Worm (Caenorhabditis elegans): ENCODE results near the gene F21C10.9.

The F21C10.9 gene

ce11 chrV:9128562-9128961, 30.1 kb upstream of the F21C10.9 start:
- no peak for TF ChIP-seq med-1 (GFP tag; optimal IDR thresholded peaks at IDR 0.05; ENCODE audit: insufficient read depth)
- TF ChIP-seq ref-1 (GFP tag; conservative IDR thresholded peaks at IDR 0.05), result no peak
- no peak for TF ChIP-seq ztf-29 (GFP tag; IDR thresholded peaks at IDR 0.05)
- no peak for TF ChIP-seq ztf-23 (GFP tag; IDR thresholded peaks at IDR 0.05)
- TF ChIP-seq cog-1 (tag; optimal IDR thresholded peaks at IDR 0.05), result no peak
- TF ChIP-seq tab-1 (GFP tag; IDR thresholded peaks at IDR 0.05), result no peak
- TF ChIP-seq flt-1 (GFP tag; IDR thresholded peaks at IDR 0.05), result no peak
- TF ChIP-seq T22C8.4 (GFP tag; IDR thresholded peaks at IDR 0.05), result no peak
- no peak for TF ChIP-seq klf-2 (GFP tag; conservative IDR thresholded peaks at IDR 0.05)

- TF ChIP-seq tab-1 (GFP tag; IDR thresholded peaks at IDR 0.05) (no peak), T22C8.4 (GFP tag; IDR thresholded peaks at IDR 0.05) (no peak), ztf-23 (GFP tag; IDR thresholded peaks at IDR 0.05) (no peak), med-1 (GFP tag; optimal IDR thresholded peaks at IDR 0.05; ENCODE audit: insufficient read depth) (no peak), ref-1 (GFP tag; conservative IDR thresholded peaks at IDR 0.05) (no peak), klf-2 (GFP tag; conservative IDR thresholded peaks at IDR 0.05) (no peak), ztf-29 (GFP tag; IDR thresholded peaks at IDR 0.05) (no peak), cog-1 (tag; optimal IDR thresholded peaks at IDR 0.05) (no peak), flt-1 (GFP tag; IDR thresholded peaks at IDR 0.05) (no peak)
Observed at ce11 chrV:9127773-9128172, 29.3 kb upstream of the F21C10.9 start, which contains the start of gene F21C10.3. Gene F21C10.3, plus strand, starts transcription at chrV:9128073.

ce11 chrV:9126316-9126715, 27.8 kb upstream of the F21C10.9 start, which contains the start of gene F21C10.4:
Gene F21C10.4, plus strand, starts transcription at chrV:9126616.
- TF ChIP-seq ztf-29 (GFP tag; IDR thresholded peaks at IDR 0.05) (no peak), ref-1 (GFP tag; conservative IDR thresholded peaks at IDR 0.05) (no peak), cog-1 (tag; optimal IDR thresholded peaks at IDR 0.05) (no peak), tab-1 (GFP tag; IDR thresholded peaks at IDR 0.05) (no peak), ztf-23 (GFP tag; IDR thresholded peaks at IDR 0.05) (no peak), med-1 (GFP tag; optimal IDR thresholded peaks at IDR 0.05; ENCODE audit: insufficient read depth) (no peak)

- TF ChIP-seq tab-1 (GFP tag; IDR thresholded peaks at IDR 0.05) (no peak), ztf-23 (GFP tag; IDR thresholded peaks at IDR 0.05) (no peak), ztf-29 (GFP tag; IDR thresholded peaks at IDR 0.05) (no peak), med-1 (GFP tag; optimal IDR thresholded peaks at IDR 0.05; ENCODE audit: insufficient read depth) (no peak), ref-1 (GFP tag; conservative IDR thresholded peaks at IDR 0.05) (no peak), klf-2 (GFP tag; conservative IDR thresholded peaks at IDR 0.05) (no peak), flt-1 (GFP tag; IDR thresholded peaks at IDR 0.05) (no peak), cog-1 (tag; optimal IDR thresholded peaks at IDR 0.05) (no peak), T22C8.4 (GFP tag; IDR thresholded peaks at IDR 0.05) (no peak)
Observed at ce11 chrV:9125345-9125744, 26.8 kb upstream of the F21C10.9 start, which contains the start of gene F21C10.5. Gene F21C10.5, plus strand, starts transcription at chrV:9125645.

- TF ChIP-seq flt-1 (GFP tag; IDR thresholded peaks at IDR 0.05), result no peak
- TF ChIP-seq ref-1 (GFP tag; conservative IDR thresholded peaks at IDR 0.05), result no peak
- no peak for TF ChIP-seq tab-1 (GFP tag; IDR thresholded peaks at IDR 0.05)
- TF ChIP-seq klf-2 (GFP tag; conservative IDR thresholded peaks at IDR 0.05), result no peak
- no peak for TF ChIP-seq T22C8.4 (GFP tag; IDR thresholded peaks at IDR 0.05)
- no peak for TF ChIP-seq cog-1 (tag; optimal IDR thresholded peaks at IDR 0.05)
- no peak for TF ChIP-seq ztf-23 (GFP tag; IDR thresholded peaks at IDR 0.05)
- no peak for TF ChIP-seq ztf-29 (GFP tag; IDR thresholded peaks at IDR 0.05)
- TF ChIP-seq med-1 (GFP tag; optimal IDR thresholded peaks at IDR 0.05; ENCODE audit: insufficient read depth), result no peak
Observed at ce11 chrV:9124180-9124579, 25.7 kb upstream of the F21C10.9 start, which contains the start of gene F21C10.6. Gene F21C10.6, plus strand, starts transcription at chrV:9124480.

ce11 chrV:9123186-9123585, 24.7 kb upstream of the F21C10.9 start, which contains the start of gene F21C10.11:
Gene F21C10.11, plus strand, starts transcription at chrV:9123486.
- no peak for TF ChIP-seq ztf-23 (GFP tag; IDR thresholded peaks at IDR 0.05)
- no peak for TF ChIP-seq ref-1 (GFP tag; conservative IDR thresholded peaks at IDR 0.05)
- TF ChIP-seq ztf-29 (GFP tag; IDR thresholded peaks at IDR 0.05), result no peak
- TF ChIP-seq T22C8.4 (GFP tag; IDR thresholded peaks at IDR 0.05), result no peak
- TF ChIP-seq med-1 (GFP tag; optimal IDR thresholded peaks at IDR 0.05; ENCODE audit: insufficient read depth), result no peak
- TF ChIP-seq flt-1 (GFP tag; IDR thresholded peaks at IDR 0.05), result no peak
- no peak for TF ChIP-seq cog-1 (tag; optimal IDR thresholded peaks at IDR 0.05)
- no peak for TF ChIP-seq tab-1 (GFP tag; IDR thresholded peaks at IDR 0.05)
- TF ChIP-seq klf-2 (GFP tag; conservative IDR thresholded peaks at IDR 0.05), result no peak

- TF ChIP-seq klf-2 (GFP tag; conservative IDR thresholded peaks at IDR 0.05) (no peak), ref-1 (GFP tag; conservative IDR thresholded peaks at IDR 0.05) (no peak), ztf-23 (GFP tag; IDR thresholded peaks at IDR 0.05) (no peak), med-1 (GFP tag; optimal IDR thresholded peaks at IDR 0.05; ENCODE audit: insufficient read depth) (no peak), ztf-29 (GFP tag; IDR thresholded peaks at IDR 0.05) (no peak), T22C8.4 (GFP tag; IDR thresholded peaks at IDR 0.05) (no peak), cog-1 (tag; optimal IDR thresholded peaks at IDR 0.05) (no peak), flt-1 (GFP tag; IDR thresholded peaks at IDR 0.05) (no peak), tab-1 (GFP tag; IDR thresholded peaks at IDR 0.05) (no peak)
Observed at ce11 chrV:9122004-9122403, 23.5 kb upstream of the F21C10.9 start, which contains the start of gene F21C10.13. Gene F21C10.13, plus strand, starts transcription at chrV:9122304.

ce11 chrV:9112467-9112866, 14.0 kb upstream of the F21C10.9 start, which contains the start of gene F21C10.7:
Gene F21C10.7, plus strand, starts transcription at chrV:9112767.
- TF ChIP-seq ztf-23 (GFP tag; IDR thresholded peaks at IDR 0.05) (no peak), cog-1 (tag; optimal IDR thresholded peaks at IDR 0.05) (no peak), T22C8.4 (GFP tag; IDR thresholded peaks at IDR 0.05) (no peak), klf-2 (GFP tag; conservative IDR thresholded peaks at IDR 0.05) (no peak), flt-1 (GFP tag; IDR thresholded peaks at IDR 0.05) (no peak), ref-1 (GFP tag; conservative IDR thresholded peaks at IDR 0.05) (no peak), med-1 (GFP tag; optimal IDR thresholded peaks at IDR 0.05; ENCODE audit: insufficient read depth) (no peak), ztf-29 (GFP tag; IDR thresholded peaks at IDR 0.05) (no peak), tab-1 (GFP tag; IDR thresholded peaks at IDR 0.05) (no peak)

- TF ChIP-seq ztf-29 (GFP tag; IDR thresholded peaks at IDR 0.05), result no peak
- TF ChIP-seq ref-1 (GFP tag; conservative IDR thresholded peaks at IDR 0.05), result no peak
- TF ChIP-seq flt-1 (GFP tag; IDR thresholded peaks at IDR 0.05), result no peak
- TF ChIP-seq cog-1 (tag; optimal IDR thresholded peaks at IDR 0.05), result no peak
- TF ChIP-seq ztf-23 (GFP tag; IDR thresholded peaks at IDR 0.05), result no peak
- TF ChIP-seq T22C8.4 (GFP tag; IDR thresholded peaks at IDR 0.05), result no peak
- no peak for TF ChIP-seq tab-1 (GFP tag; IDR thresholded peaks at IDR 0.05)
- TF ChIP-seq klf-2 (GFP tag; conservative IDR thresholded peaks at IDR 0.05), result no peak
- TF ChIP-seq med-1 (GFP tag; optimal IDR thresholded peaks at IDR 0.05; ENCODE audit: insufficient read depth), result no peak
Observed at ce11 chrV:9111957-9112356, 13.5 kb upstream of the F21C10.9 start.

All from whole organism, midembryonic.